Worm (Caenorhabditis elegans) whole organism, L4 larva: ENCODE data around the gene gtf-2E2.
A peak's percentile ranks its signal among the peaks of the same experiment; 100 is the strongest.

ENCODE experiments used
- D1046.2 ChIP-seq: fragments of 200-800 bp; sonication (Bioruptor generic); IDR thresholded peaks from 2 replicates; pipeline ENCODE4 v1.3.6; 2022; ENCODE audit warnings: missing genetic modification characterization, missing compliant biosample characterization
- F26F4.8 ChIP-seq: fragments of 200-800 bp; sonication (Bioruptor generic); conservative IDR thresholded peaks from 2 replicates; pipeline ENCODE4 v1.3.6; 2022; ENCODE audit warnings: missing genetic modification characterization, missing compliant biosample characterization
- F44E2.7 ChIP-seq: fragments of 200-800 bp; sonication (Bioruptor generic); IDR thresholded peaks from 2 replicates; pipeline ENCODE4 v2.1.2; 2022; ENCODE audit warnings: missing genetic modification characterization, missing compliant biosample characterization
- T26A8.4 ChIP-seq: fragments of 200-800 bp; sonication (Bioruptor generic); IDR thresholded peaks from 2 replicates; pipeline ENCODE4 v1.3.6; 2022; ENCODE audit warnings: missing genetic modification characterization, missing compliant biosample characterization
- Y48G9A.11 ChIP-seq: fragments of 200-800 bp; sonication (Bioruptor generic); IDR thresholded peaks from 2 replicates; pipeline ENCODE4 v1.3.6; 2022; ENCODE audit warnings: missing genetic modification reagents, missing genetic modification characterization, missing compliant biosample characterization
- ZK337.2 ChIP-seq: fragments of 200-800 bp; sonication (Bioruptor generic); IDR thresholded peaks from 2 replicates; pipeline ENCODE4 v1.3.6; 2022; ENCODE audit warnings: missing genetic modification reagents, missing genetic modification characterization, missing compliant biosample characterization
- arid-1 ChIP-seq: fragments of 200-800 bp; sonication (Bioruptor generic); conservative IDR thresholded peaks from 2 replicates; pipeline ENCODE4 v1.3.6; 2022; ENCODE audit warnings: missing genetic modification reagents, missing genetic modification characterization, missing compliant biosample characterization
- attf-4 ChIP-seq: sonication (generic microtip); optimal IDR thresholded peaks from 3 replicates; lab custom pipeline; 2017; ENCODE audit warnings: missing biosample characterization, missing genetic modification characterization
- ceh-20 ChIP-seq: fragments of 200-800 bp; sonication (Bioruptor generic); IDR thresholded peaks from 2 replicates; pipeline ENCODE4 v1.3.6; 2022; ENCODE audit warnings: missing genetic modification reagents, missing genetic modification characterization, missing compliant biosample characterization
- ceh-28 ChIP-seq: fragments of 150-350 bp; optimal IDR thresholded peaks from 2 replicates; lab custom pipeline; 2014; ENCODE audit warnings: missing biosample characterization, missing genetic modification reagents, missing genetic modification characterization
- cey-2 ChIP-seq: sonication (generic microtip); optimal IDR thresholded peaks from 3 replicates; lab custom pipeline; 2017; ENCODE audit warnings: missing genetic modification characterization, mild to moderate bottlenecking, missing compliant biosample characterization, antibody characterized with exemption, borderline replicate concordance; ENCODE audit not compliant: insufficient read depth
- ctbp-1 ChIP-seq: fragments of 200-800 bp; sonication (Bioruptor generic); IDR thresholded peaks from 2 replicates; pipeline ENCODE4 v1.3.6; 2022; ENCODE audit warnings: missing genetic modification reagents, missing genetic modification characterization, missing compliant biosample characterization
- daf-12 ChIP-seq: fragments of 150-350 bp; optimal IDR thresholded peaks from 2 replicates; lab custom pipeline; 2014; ENCODE audit warnings: missing biosample characterization, missing genetic modification reagents, missing genetic modification characterization
- daf-16 ChIP-seq, 3 experiments: sonication (generic microtip); optimal IDR thresholded peaks; 2 replicates each; lab custom pipeline; 2016 to 2017; ENCODE audit warnings: missing genetic modification characterization in 3 of 3, missing genetic modification reagents in 3 of 3, mild to moderate bottlenecking in 2 of 3, missing compliant biosample characterization in 2 of 3, missing biosample characterization in 1 of 3, moderate library complexity in 1 of 3
- dmd-8 ChIP-seq: fragments of 200-800 bp; sonication (Bioruptor generic); IDR thresholded peaks from 2 replicates; pipeline ENCODE4 v1.3.6; 2022; ENCODE audit warnings: missing genetic modification characterization, missing compliant biosample characterization
- dmd-9 ChIP-seq: fragments of 200-800 bp; sonication (Bioruptor generic); IDR thresholded peaks from 2 replicates; pipeline ENCODE4 v1.3.6; 2022; ENCODE audit warnings: missing genetic modification reagents, missing genetic modification characterization, missing compliant biosample characterization
- dpl-1 ChIP-seq: fragments of 150-350 bp; optimal IDR thresholded peaks from 2 replicates; lab custom pipeline; 2014; ENCODE audit warnings: missing biosample characterization, missing genetic modification reagents, missing genetic modification characterization
- dve-1 ChIP-seq: sonication (generic microtip); optimal IDR thresholded peaks from 2 replicates; lab custom pipeline; 2017; ENCODE audit warnings: antibody characterized with exemption, mild to moderate bottlenecking, missing genetic modification characterization, missing compliant biosample characterization; ENCODE audit not compliant: insufficient read depth
- fkh-10 ChIP-seq: fragments of 150-350 bp; optimal IDR thresholded peaks from 2 replicates; lab custom pipeline; 2014; ENCODE audit warnings: missing biosample characterization, missing genetic modification reagents, missing genetic modification characterization
- gei-8 ChIP-seq: fragments of 200-800 bp; sonication (Bioruptor generic); optimal IDR thresholded peaks from 2 replicates; lab custom pipeline; 2018; ENCODE audit warnings: mild to moderate bottlenecking, missing genetic modification characterization, missing compliant biosample characterization
- hif-1 ChIP-seq, 2 experiments: sonication (generic microtip); optimal IDR thresholded peaks; 2 replicates each; lab custom pipeline; 2016 to 2017; ENCODE audit warnings: missing compliant biosample characterization in 2 of 2, missing genetic modification characterization in 2 of 2, missing genetic modification reagents in 2 of 2, missing genotype in 2 of 2, mild to moderate bottlenecking in 1 of 2
- hlh-11 ChIP-seq: fragments of 200-800 bp; sonication (Bioruptor generic); optimal IDR thresholded peaks from 2 replicates; lab custom pipeline; 2018; ENCODE audit warnings: mild to moderate bottlenecking, missing genetic modification characterization, missing compliant biosample characterization
- lim-7 ChIP-seq: fragments of 200-800 bp; sonication (Bioruptor generic); IDR thresholded peaks from 2 replicates; pipeline ENCODE4 v1.3.6; 2022; ENCODE audit warnings: missing genetic modification characterization, missing compliant biosample characterization
- lin-38 ChIP-seq: fragments of 200-800 bp; sonication (Bioruptor generic); IDR thresholded peaks from 2 replicates; pipeline ENCODE4 v1.3.6; 2022; ENCODE audit warnings: missing genetic modification reagents, missing genetic modification characterization, missing compliant biosample characterization
- lin-39 ChIP-seq: fragments of 150-350 bp; optimal IDR thresholded peaks from 2 replicates; lab custom pipeline; 2014; ENCODE audit warnings: missing biosample characterization, missing genetic modification reagents, missing genetic modification characterization
- mdl-1 ChIP-seq, 2 experiments: fragments of 150-350 bp in 1 of 2; sonication (generic microtip) in 1 of 2; optimal IDR thresholded peaks; 2 replicates each; lab custom pipeline; 2014 to 2017; ENCODE audit warnings: missing biosample characterization in 2 of 2, missing genetic modification characterization in 2 of 2
- mes-2 ChIP-seq: sonication (generic microtip); optimal IDR thresholded peaks from 2 replicates; lab custom pipeline; 2016; ENCODE audit warnings: missing genotype, mild to moderate bottlenecking, missing genetic modification characterization, missing compliant biosample characterization; ENCODE audit not compliant: poor library complexity, severe bottlenecking
- nhr-102 ChIP-seq: sonication (generic microtip); optimal IDR thresholded peaks from 2 replicates; lab custom pipeline; 2016; ENCODE audit warnings: mild to moderate bottlenecking, missing genetic modification characterization, moderate library complexity, missing compliant biosample characterization
- nhr-28 ChIP-seq: fragments of 150-350 bp; optimal IDR thresholded peaks from 2 replicates; lab custom pipeline; 2014; ENCODE audit warnings: missing biosample characterization, missing genetic modification characterization
- nhr-42 ChIP-seq: fragments of 200-800 bp; sonication (Bioruptor generic); IDR thresholded peaks from 2 replicates; pipeline ENCODE4 v1.3.6; 2022; ENCODE audit warnings: missing genetic modification characterization, missing compliant biosample characterization
- pha-4 ChIP-seq, 2 experiments: fragments of 150-350 bp in 1 of 2; fragments of 200-800 bp in 1 of 2; sonication (Bioruptor generic) in 1 of 2; IDR thresholded peaks in 1 of 2; optimal IDR thresholded peaks in 1 of 2; 2 replicates each; pipeline versions ENCODE4 v1.3.6 to Lab custom; 2014 to 2022; ENCODE audit warnings: missing genetic modification characterization in 2 of 2, missing genetic modification reagents in 2 of 2, missing biosample characterization in 1 of 2, missing compliant biosample characterization in 1 of 2
- php-3 ChIP-seq: fragments of 200-800 bp; sonication (Bioruptor generic); IDR thresholded peaks from 2 replicates; pipeline ENCODE4 v1.3.6; 2022; ENCODE audit warnings: missing genetic modification reagents, missing genetic modification characterization, missing compliant biosample characterization
- set-16 ChIP-seq: fragments of 200-800 bp; sonication (Bioruptor generic); IDR thresholded peaks from 2 replicates; pipeline ENCODE4 v1.3.6; 2022; ENCODE audit warnings: missing genetic modification reagents, missing genetic modification characterization, missing compliant biosample characterization
- spr-3 ChIP-seq: fragments of 200-800 bp; sonication (Bioruptor generic); optimal IDR thresholded peaks from 2 replicates; lab custom pipeline; 2018; ENCODE audit warnings: mild to moderate bottlenecking, missing genetic modification characterization, missing compliant biosample characterization
- unc-130 ChIP-seq: sonication (generic microtip); optimal IDR thresholded peaks from 2 replicates; lab custom pipeline; 2016; ENCODE audit warnings: missing genetic modification reagents, missing genetic modification characterization, missing compliant biosample characterization
- unc-62 ChIP-seq, 3 experiments: fragments of 150-350 bp in 1 of 3; sonication (generic microtip); optimal IDR thresholded peaks in 2 of 3; peaks in 1 of 3; 1 replicate in 1 of 3; 2 replicates in 2 of 3; lab custom pipeline; 2014 to 2017; ENCODE audit warnings: missing biosample characterization in 3 of 3, missing genetic modification characterization in 3 of 3, missing genetic modification reagents in 3 of 3, missing genotype in 1 of 3
- zfp-3 ChIP-seq: fragments of 200-800 bp; sonication (Bioruptor generic); conservative IDR thresholded peaks from 2 replicates; pipeline ENCODE4 v1.3.6; 2022; ENCODE audit warnings: missing genetic modification reagents, missing genetic modification characterization, missing compliant biosample characterization
- ztf-11 ChIP-seq: fragments of 150-350 bp; optimal IDR thresholded peaks from 2 replicates; lab custom pipeline; 2014; ENCODE audit warnings: missing biosample characterization, missing genetic modification characterization
- ztf-7 ChIP-seq: fragments of 150-350 bp; optimal IDR thresholded peaks from 2 replicates; lab custom pipeline; 2014; ENCODE audit warnings: missing biosample characterization, missing genetic modification characterization

The gtf-2E2 gene

DNA sequence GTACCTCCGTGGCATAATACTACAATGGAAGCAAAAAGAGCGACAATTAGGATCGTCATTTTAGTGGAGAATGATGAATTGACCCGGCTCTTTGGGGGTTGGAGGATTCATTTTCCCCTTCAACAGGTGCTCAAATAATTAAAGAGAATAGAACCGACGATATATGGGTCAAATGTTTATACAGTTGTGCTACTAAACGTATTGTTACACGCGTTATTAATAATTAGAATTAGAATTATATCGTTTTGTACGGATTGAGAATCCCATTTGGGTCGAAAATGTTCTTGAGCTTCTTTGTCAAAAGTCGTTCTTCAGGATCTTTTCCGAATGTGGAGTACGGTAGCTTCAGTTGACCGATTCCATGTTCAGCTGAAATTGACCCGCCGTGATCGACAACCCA lies 3.6 kb downstream of the gtf-2E2 start, which contains the start of gene Y62F5A.9:
Y62F5A.9 (minus strand) TSS at position 101 of the 400 bp plus-strand sequence.
- TF ChIP-seq lim-7 (GFP tag; lab: Robert Waterston, UW) (0 out of 2 replicates have a peak, but pooled peaks have one; percentile 10), attf-4 (tag; lab: Kevin White, UChicago) (no peak), dmd-8 (GFP tag; lab: Robert Waterston, UW) (0 out of 2 replicates have a peak, but pooled peaks have one; percentile 5), dpl-1 (GFP tag; lab: Kevin White, UChicago) (no peak), nhr-102 (tag; lab: Kevin White, UChicago) (no peak), ztf-7 (tag; lab: Kevin White, UChicago) (no peak), hlh-11 (no peak), daf-16 (GFP tag; optimal IDR thresholded peaks at IDR 0.05; lab: Kevin White, UChicago) (no peak), daf-16 (tag; optimal IDR thresholded peaks at IDR 0.05; lab: Kevin White, UChicago) (peak; percentile 32), pha-4 (GFP tag; IDR thresholded peaks at IDR 0.05; lab: Robert Waterston, UW) (no peak), pha-4 (tag; optimal IDR thresholded peaks at IDR 0.05; lab: Kevin White, UChicago) (no peak)

DNA sequence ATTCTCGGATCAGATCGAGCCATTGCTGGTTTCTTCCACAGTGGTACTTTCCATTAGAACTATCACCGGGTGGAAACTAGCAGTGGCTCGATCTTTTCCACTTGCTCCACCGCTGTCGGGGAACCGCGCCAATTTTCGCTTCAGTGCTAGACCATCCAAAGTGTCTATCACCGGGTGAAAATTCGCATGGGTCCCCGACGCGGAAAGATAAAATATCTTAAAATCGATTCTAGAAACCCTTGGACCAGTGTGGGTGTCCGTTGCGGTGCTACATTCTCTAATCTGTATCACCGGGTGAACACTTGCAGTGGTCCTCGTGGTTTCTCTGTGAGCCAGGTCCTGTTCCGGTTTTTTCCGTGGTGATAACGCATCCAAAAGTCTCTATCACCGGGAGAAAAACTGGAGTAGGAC lies 4.7 kb downstream of the gtf-2E2 start:
- no peak for TF ChIP-seq ceh-28 (tag; lab: Kevin White, UChicago)
- TF ChIP-seq nhr-42 (GFP tag; lab: Robert Waterston, UW), result no peak
- TF ChIP-seq dmd-9 (GFP tag; lab: Robert Waterston, UW), result no peak
- no peak for TF ChIP-seq fkh-10 (GFP tag; lab: Kevin White, UChicago)
- TF ChIP-seq attf-4 (tag; lab: Kevin White, UChicago), result no peak
- no peak for TF ChIP-seq dpl-1 (GFP tag; lab: Kevin White, UChicago)
- no peak for TF ChIP-seq mes-2 (tag; lab: Kevin White, UChicago)
- TF ChIP-seq unc-62 (GFP tag; optimal IDR thresholded peaks at IDR 0.05 in 1 of 2; lab: Kevin White, UChicago), result no peak
- no peak for TF ChIP-seq unc-62 (tag; optimal IDR thresholded peaks at IDR 0.05; lab: Kevin White, UChicago)

DNA sequence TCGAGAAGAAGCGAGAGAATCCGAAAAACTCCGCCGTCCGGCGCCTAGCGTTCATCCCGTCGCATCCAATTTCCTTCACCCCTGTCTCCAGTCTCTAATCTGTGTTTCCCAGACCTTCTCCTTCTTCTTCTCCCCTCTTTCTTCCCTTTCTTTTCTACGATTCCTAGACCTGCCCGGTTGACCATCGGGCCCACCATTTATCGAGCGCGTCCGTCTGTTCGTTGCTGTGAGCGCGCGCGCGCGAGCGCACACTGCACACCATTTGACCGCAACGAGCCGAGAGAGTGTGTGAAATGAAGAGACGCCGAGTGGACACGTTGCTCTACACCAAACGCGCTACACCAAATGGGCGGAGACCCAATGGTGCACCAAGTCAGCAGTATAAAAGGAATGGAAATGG lies 5.2 kb downstream of the gtf-2E2 start:
- TF ChIP-seq set-16 (GFP tag; lab: Robert Waterston, UW) (peak; percentile 82), ZK337.2 (GFP tag; lab: Robert Waterston, UW) (no peak), cey-2 (tag; lab: Kevin White, UChicago) (no peak), ceh-20 (GFP tag; lab: Robert Waterston, UW) (no peak), arid-1 (no peak), daf-12 (no peak), F44E2.7 (GFP tag; lab: Robert Waterston, UW) (no peak), ceh-28 (tag; lab: Kevin White, UChicago) (no peak), D1046.2 (GFP tag; lab: Robert Waterston, UW) (0 out of 2 replicates have a peak, but pooled peaks have one; percentile 8), gei-8 (GFP tag; lab: Kevin White, UChicago) (no peak), lin-38 (GFP tag; lab: Robert Waterston, UW) (peak; percentile 73), ztf-11 (tag; lab: Kevin White, UChicago) (no peak), zfp-3 (no peak), nhr-28 (no peak), php-3 (GFP tag; lab: Robert Waterston, UW) (no peak), mdl-1 (tag; optimal IDR thresholded peaks at IDR 0.05; lab: Kevin White, UChicago) (peak in 1 of 2 experiments; percentile 3), hif-1 (tag; optimal IDR thresholded peaks at IDR 0.05; lab: Kevin White, UChicago) (no peak), Y48G9A.11 (peak; percentile 64; the same call in 1 of the 2 replicates), mes-2 (tag; lab: Kevin White, UChicago) (no peak), nhr-42 (GFP tag; lab: Robert Waterston, UW) (no peak), unc-62 (GFP tag; optimal IDR thresholded peaks at IDR 0.05 in 1 of 2; lab: Kevin White, UChicago) (no peak), unc-62 (tag; optimal IDR thresholded peaks at IDR 0.05; lab: Kevin White, UChicago) (no peak), unc-130 (GFP tag; lab: Kevin White, UChicago) (peak; percentile 70), dve-1 (tag; lab: Kevin White, UChicago) (no peak), ctbp-1 (GFP tag; lab: Robert Waterston, UW) (no peak), T26A8.4 (GFP tag; lab: Robert Waterston, UW) (no peak), F26F4.8 (GFP tag; lab: Robert Waterston, UW) (no peak), lin-39 (tag; lab: Kevin White, UChicago) (no peak), spr-3 (GFP tag; lab: Kevin White, UChicago) (peak; percentile 9)
